Fruit fly (Drosophila melanogaster): ENCODE measurements around the gene NELF-B.

DNA sequence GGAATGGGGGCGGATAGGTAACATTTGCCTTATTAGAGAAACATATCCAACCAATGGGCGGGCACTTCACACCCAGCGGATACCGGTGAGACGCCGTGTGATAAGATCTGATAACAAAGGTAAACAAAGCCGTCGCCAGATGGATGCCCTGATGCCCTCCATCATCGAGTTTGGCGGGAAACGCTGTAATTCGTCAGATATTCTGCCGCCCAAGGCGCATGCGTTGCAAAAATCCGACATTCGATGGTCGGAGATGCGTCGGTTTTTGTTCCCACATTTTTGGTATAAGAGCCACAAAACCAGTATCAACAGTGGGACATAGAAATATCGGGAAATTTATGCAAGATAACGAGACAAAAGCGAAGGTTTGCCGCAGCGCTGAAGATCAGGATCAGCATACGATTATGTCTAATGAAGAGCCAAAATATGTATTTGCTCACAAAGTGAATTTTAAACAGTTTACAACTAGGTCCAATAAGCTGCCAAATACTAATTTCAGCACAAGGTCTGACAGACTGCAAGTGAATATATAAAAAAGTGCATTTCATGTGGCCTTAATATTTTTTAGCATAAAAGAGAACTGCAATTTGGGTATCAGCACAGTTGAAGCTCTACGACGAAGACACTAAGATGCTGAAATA lies 40.1 kb upstream of the NELF-B start, which contains the start of gene CG34338:
- TF ChIP-seq Rel (GFP tag; optimal IDR thresholded peaks at IDR 0.05) (no peak), Rel (tag; optimal IDR thresholded peaks at IDR 0.05) (no peak), pan (optimal IDR thresholded peaks at IDR 0.05) (no peak), tai (GFP tag; optimal IDR thresholded peaks at IDR 0.05) (no peak), lola (GFP tag; optimal IDR thresholded peaks at IDR 0.05) (no peak), CG9705 (GFP tag; optimal IDR thresholded peaks at IDR 0.05) (no peak), Hnf4 (GFP tag; optimal IDR thresholded peaks at IDR 0.05) (no peak), Abd-B (GFP tag; optimal IDR thresholded peaks at IDR 0.05) (no peak), jim (GFP tag; optimal IDR thresholded peaks at IDR 0.05) (no peak), N (GFP tag; optimal IDR thresholded peaks at IDR 0.05) (no peak), br (GFP tag; optimal IDR thresholded peaks at IDR 0.05) (no peak)
